Fruit fly (Drosophila melanogaster) whole organism, embryonic: ENCODE data around the gene ninaB.

Experiments used
- CG11398 ChIP-seq: fragments of 200-800 bp; sonication (Bioruptor generic); optimal IDR thresholded peaks from 2 replicates; lab custom pipeline; 2016; ENCODE audit warnings: missing biosample characterization, missing genetic modification characterization
- CG12071 ChIP-seq: fragments of 200-800 bp; sonication (Bioruptor generic); optimal IDR thresholded peaks from 3 replicates; lab custom pipeline; 2018; ENCODE audit warnings: missing biosample characterization, mild to moderate bottlenecking, missing genetic modification characterization
- CG12744 ChIP-seq: fragments of 200-800 bp; sonication (Bioruptor generic); optimal IDR thresholded peaks from 2 replicates; lab custom pipeline; 2016; ENCODE audit warnings: missing biosample characterization, missing genetic modification characterization
- CG14050 ChIP-seq: fragments of 200-800 bp; sonication (Bioruptor generic); IDR thresholded peaks from 3 replicates; pipeline ENCODE4 v1.3.6; 2022; ENCODE audit warnings: missing biosample characterization, missing genetic modification characterization
- CG14441 ChIP-seq: fragments of 200-800 bp; sonication (Bioruptor generic); IDR thresholded peaks from 2 replicates; pipeline ENCODE4 v1.3.6; 2022; ENCODE audit warnings: missing biosample characterization, missing genetic modification characterization
- CG15479 ChIP-seq: fragments of 200-800 bp; sonication (Bioruptor generic); optimal IDR thresholded peaks from 3 replicates; lab custom pipeline; 2019; ENCODE audit warnings: missing biosample characterization, mild to moderate bottlenecking, missing genetic modification characterization, moderate library complexity
- CG1603 ChIP-seq: fragments of 200-800 bp; sonication (Bioruptor generic); optimal IDR thresholded peaks from 2 replicates; lab custom pipeline; 2019; ENCODE audit warnings: missing biosample characterization, mild to moderate bottlenecking, missing genetic modification characterization, moderate library complexity
- CG17385 ChIP-seq: fragments of 200-800 bp; sonication (Bioruptor generic); optimal IDR thresholded peaks from 3 replicates; lab custom pipeline; 2018; ENCODE audit warnings: missing biosample characterization, mild to moderate bottlenecking, missing genetic modification characterization
- CG2199 ChIP-seq: fragments of 200-800 bp; sonication (Bioruptor generic); IDR thresholded peaks from 3 replicates; pipeline ENCODE4 v1.3.6; 2022; ENCODE audit warnings: missing biosample characterization, missing genetic modification characterization
- CG3281 ChIP-seq: fragments of 200-800 bp; sonication (Bioruptor generic); optimal IDR thresholded peaks from 3 replicates; lab custom pipeline; 2017; ENCODE audit warnings: missing biosample characterization, mild to moderate bottlenecking, missing genetic modification characterization
- CG34376 ChIP-seq: fragments of 200-800 bp; sonication (Bioruptor generic); optimal IDR thresholded peaks from 2 replicates; lab custom pipeline; 2018; ENCODE audit warnings: missing biosample characterization, mild to moderate bottlenecking, missing genetic modification characterization
- D ChIP-seq, 2 experiments: fragments of 200-800 bp in 1 of 2; fragments of >200 bp in 1 of 2; sonication (Bioruptor generic) in 1 of 2; optimal IDR thresholded peaks; 2 replicates in 1 of 2; 3 replicates in 1 of 2; lab custom pipeline; 2017; ENCODE audit warnings: mild to moderate bottlenecking in 1 of 2, missing biosample characterization in 1 of 2, missing genetic modification characterization in 1 of 2, missing genetic modification reagents in 1 of 2
- Eip74EF ChIP-seq, 2 experiments: fragments of 200-800 bp in 1 of 2; fragments of >200 bp in 1 of 2; sonication (Bioruptor generic) in 1 of 2; optimal IDR thresholded peaks; 2 replicates each; lab custom pipeline; 2017 to 2019; ENCODE audit warnings: missing biosample characterization in 2 of 2, missing genetic modification characterization in 2 of 2, mild to moderate bottlenecking in 1 of 2, moderate library complexity in 1 of 2
- Hr3 ChIP-seq: fragments of 200-800 bp; sonication (Bioruptor generic); optimal IDR thresholded peaks from 3 replicates; lab custom pipeline; 2016; ENCODE audit warnings: missing biosample characterization, missing genetic modification characterization
- Med ChIP-seq: fragments of 200-800 bp; sonication (Bioruptor generic); peaks from one replicate; lab custom pipeline; 2016; ENCODE audit warnings: missing biosample characterization, missing genetic modification characterization, mild to moderate bottlenecking, inconsistent platforms, moderate library complexity
- Pdp1 ChIP-seq, 2 experiments: fragments of 200-800 bp; sonication (Bioruptor generic); optimal IDR thresholded peaks; 3 replicates each; lab custom pipeline; 2016; ENCODE audit warnings: missing biosample characterization in 2 of 2, missing genetic modification characterization in 2 of 2, mild to moderate bottlenecking in 1 of 2, moderate library complexity in 1 of 2
- ara ChIP-seq: fragments of 200-800 bp; sonication (Bioruptor generic); IDR thresholded peaks from 2 replicates; pipeline ENCODE4 v1.3.6; 2022; ENCODE audit warnings: missing biosample characterization, missing genetic modification characterization
- bbx ChIP-seq: fragments of 200-800 bp; sonication (Bioruptor generic); IDR thresholded peaks from 2 replicates; pipeline ENCODE4 v1.3.6; 2022; ENCODE audit warnings: missing biosample characterization, missing genetic modification characterization; ENCODE audit not compliant: partially characterized antibody
- cg ChIP-seq: fragments of 200-800 bp; sonication (Bioruptor generic); optimal IDR thresholded peaks from 3 replicates; lab custom pipeline; 2019; ENCODE audit warnings: missing biosample characterization, mild to moderate bottlenecking, missing genetic modification characterization, moderate library complexity
- chinmo ChIP-seq: fragments of 200-800 bp; sonication (Bioruptor generic); IDR thresholded peaks from 4 replicates; pipeline ENCODE4 v1.3.6; 2022; ENCODE audit warnings: missing biosample characterization, missing genetic modification characterization; ENCODE audit not compliant: partially characterized antibody
- corto ChIP-seq: fragments of 200-800 bp; sonication (Bioruptor generic); optimal IDR thresholded peaks from 2 replicates; lab custom pipeline; 2016; ENCODE audit warnings: missing biosample characterization, mild to moderate bottlenecking, missing genetic modification characterization, moderate library complexity
- cwo ChIP-seq: fragments of 200-800 bp; sonication (Bioruptor generic); optimal IDR thresholded peaks from 3 replicates; lab custom pipeline; 2017; ENCODE audit warnings: missing biosample characterization, missing genetic modification characterization, mild to moderate bottlenecking, moderate library complexity, missing genetic modification reagents
- hb ChIP-seq: fragments of 200-800 bp; sonication (Bioruptor generic); IDR thresholded peaks from 3 replicates; pipeline ENCODE4 v1.3.6; 2022; ENCODE audit warnings: missing biosample characterization, missing genetic modification characterization; ENCODE audit not compliant: partially characterized antibody
- ind ChIP-seq: fragments of 200-800 bp; sonication (Bioruptor generic); optimal IDR thresholded peaks from 3 replicates; lab custom pipeline; 2016; ENCODE audit warnings: missing biosample characterization, missing genetic modification characterization
- kah ChIP-seq: fragments of 200-800 bp; sonication (Bioruptor generic); optimal IDR thresholded peaks from 2 replicates; lab custom pipeline; 2018; ENCODE audit warnings: missing biosample characterization, mild to moderate bottlenecking, missing genetic modification characterization
- nau ChIP-seq: fragments of 200-800 bp; sonication (Bioruptor generic); optimal IDR thresholded peaks from 3 replicates; lab custom pipeline; 2017; ENCODE audit warnings: missing biosample characterization, mild to moderate bottlenecking, missing genetic modification characterization, missing genetic modification reagents
- nerfin-1 ChIP-seq: fragments of 200-800 bp; sonication (Bioruptor generic); optimal IDR thresholded peaks from 3 replicates; lab custom pipeline; 2019; ENCODE audit warnings: missing biosample characterization, mild to moderate bottlenecking, missing genetic modification characterization, moderate library complexity
- otp ChIP-seq: fragments of 200-800 bp; sonication (Bioruptor generic); IDR thresholded peaks from 3 replicates; pipeline ENCODE4, ENCODE4 v1.3.6; 2022; ENCODE audit warnings: missing biosample characterization, missing genetic modification characterization
- p53 ChIP-seq: fragments of 200-800 bp; sonication (Bioruptor generic); optimal IDR thresholded peaks from 2 replicates; lab custom pipeline; 2016; ENCODE audit warnings: missing biosample characterization, missing genetic modification characterization
- psq ChIP-seq: fragments of 200-800 bp; sonication (Bioruptor generic); optimal IDR thresholded peaks from 2 replicates; lab custom pipeline; 2017; ENCODE audit warnings: missing biosample characterization, missing genetic modification characterization
- sens ChIP-seq: fragments of 200-800 bp; sonication (Bioruptor generic); peaks from one replicate; lab custom pipeline; 2016; ENCODE audit warnings: missing biosample characterization, missing genetic modification characterization
- sisA ChIP-seq: fragments of 200-800 bp; sonication (Bioruptor generic); IDR thresholded peaks from 2 replicates; pipeline ENCODE4 v1.3.6; 2022; ENCODE audit warnings: missing biosample characterization, missing genetic modification characterization
- sug ChIP-seq: fragments of 200-800 bp; optimal IDR thresholded peaks from 2 replicates; lab custom pipeline; 2019; ENCODE audit warnings: missing biosample characterization, mild to moderate bottlenecking, missing genetic modification characterization, moderate library complexity
- zf30C ChIP-seq: fragments of 200-800 bp; sonication (Bioruptor generic); optimal IDR thresholded peaks from 3 replicates; lab custom pipeline; 2018; ENCODE audit warnings: missing biosample characterization, mild to moderate bottlenecking, missing genetic modification characterization

ninaB gene

DNA sequence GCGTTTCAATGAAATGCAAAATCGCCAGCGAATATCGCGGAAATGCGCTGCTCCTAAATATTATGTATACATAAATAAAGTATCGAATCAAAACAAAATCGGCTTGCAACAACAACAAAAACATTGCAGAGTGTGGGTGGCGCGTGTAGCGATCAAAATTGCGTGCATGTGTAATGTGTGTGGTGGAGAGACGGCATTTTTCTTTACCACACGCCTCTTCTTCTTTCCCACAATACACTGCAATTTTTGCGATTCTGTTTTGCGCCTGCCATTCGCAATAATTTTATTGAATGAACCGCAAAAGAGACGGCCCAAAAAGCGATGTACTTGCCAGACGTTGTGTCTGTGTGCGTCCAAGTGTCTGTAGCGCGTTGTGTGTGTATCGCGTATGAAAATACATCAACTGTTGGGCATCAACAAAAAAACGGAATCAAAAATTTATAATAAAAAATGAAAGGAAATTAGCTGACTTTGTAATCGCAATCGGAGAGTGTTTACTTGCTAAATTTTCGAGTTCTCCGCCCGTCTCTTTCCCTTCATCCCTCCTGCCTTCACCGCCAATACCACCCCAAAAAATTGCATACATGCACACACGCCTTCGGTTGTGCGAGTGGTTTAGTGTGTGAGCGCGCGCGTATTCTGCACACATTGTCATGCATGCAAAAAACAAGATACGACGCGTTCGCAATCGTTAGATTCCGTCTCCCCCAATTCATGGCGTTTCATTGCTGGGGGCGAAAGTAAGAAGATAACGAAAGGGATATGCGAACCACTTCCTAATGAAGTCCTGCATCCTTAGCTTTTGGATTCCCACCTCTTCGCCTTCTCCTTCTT lies 15.6 kb upstream of the ninaB start:
- no peak for TF ChIP-seq bbx (GFP tag; lab: Robert Waterston, UW)
- peak; percentile 17 for TF ChIP-seq corto (GFP tag; lab: Kevin White, UChicago)
- peak; percentile 54 for TF ChIP-seq Med
- no peak for TF ChIP-seq CG14441 (GFP tag; lab: Robert Waterston, UW)
- TF ChIP-seq sisA (GFP tag; lab: Robert Waterston, UW) = no peak
- no peak for TF ChIP-seq kah
- TF ChIP-seq p53 (GFP tag; lab: Kevin White, UChicago) = peak; percentile 52
- TF ChIP-seq sens (GFP tag; lab: Kevin White, UChicago) = peak; percentile 34
- no peak for TF ChIP-seq hb
- TF ChIP-seq CG15479 (GFP tag; lab: Kevin White, UChicago) = peak; percentile 93
- peak; percentile 27 for TF ChIP-seq sug
- peak; percentile 73 for TF ChIP-seq cg (GFP tag; lab: Kevin White, UChicago)
- no peak for TF ChIP-seq nau (GFP tag; lab: Kevin White, UChicago)
- TF ChIP-seq nerfin-1 (tag; lab: Kevin White, UChicago) = peak; percentile 92
- no peak for TF ChIP-seq CG1603 (tag; lab: Kevin White, UChicago)
- no peak for TF ChIP-seq CG12071 (GFP tag; lab: Kevin White, UChicago)
- TF ChIP-seq CG14050 = no peak
- peak in 1 of 2 experiments; percentile 57 for TF ChIP-seq Eip74EF (GFP tag; optimal IDR thresholded peaks at IDR 0.05; lab: Kevin White, UChicago)
- peak; percentile 81 for TF ChIP-seq zf30C (GFP tag; lab: Kevin White, UChicago)
- no peak for TF ChIP-seq ind (GFP tag; lab: Kevin White, UChicago)
- no peak for TF ChIP-seq CG12744 (GFP tag; lab: Kevin White, UChicago)
- peak; percentile 89 for TF ChIP-seq CG17385 (GFP tag; lab: Kevin White, UChicago)
- TF ChIP-seq CG11398 (GFP tag; lab: Kevin White, UChicago) = no peak
- no peak for TF ChIP-seq ara (GFP tag; lab: Robert Waterston, UW)
- peak; percentile 13 for TF ChIP-seq CG34376
- no peak for TF ChIP-seq Hr3
- TF ChIP-seq psq (GFP tag; lab: Kevin White, UChicago) = peak; percentile 87
- no peak for TF ChIP-seq otp

dm6 chr3R:13685969-13686368 lies 14.4 kb upstream of the ninaB start:
- no peak for TF ChIP-seq CG3281 (GFP tag; lab: Kevin White, UChicago)
- no peak for TF ChIP-seq D (optimal IDR thresholded peaks at IDR 0.05; lab: Kevin White, UChicago)
- no peak for TF ChIP-seq D (GFP tag; optimal IDR thresholded peaks at IDR 0.05; lab: Kevin White, UChicago)
- TF ChIP-seq CG2199 (GFP tag; lab: Robert Waterston, UW) = 0 out of 3 replicates have a peak, but pooled peaks have one; percentile 14
- TF ChIP-seq Pdp1 (GFP tag; optimal IDR thresholded peaks at IDR 0.05; lab: Kevin White, UChicago) = peak in 1 of 2 experiments; percentile 97
- TF ChIP-seq chinmo (GFP tag; lab: Robert Waterston, UW) = 0 out of 4 replicates have a peak, but pooled peaks have one; percentile 35
- peak; percentile 43 for TF ChIP-seq cwo (GFP tag; lab: Kevin White, UChicago)
- TF ChIP-seq, all 482 proteins: peak for 4
